Worm (Caenorhabditis elegans): ENCODE results near the gene ttr-19.

- TF ChIP-seq nhr-237 (tag; optimal IDR thresholded peaks at IDR 0.05) (no peak), ztf-11 (tag; optimal IDR thresholded peaks at IDR 0.05) (no peak), ZK546.5 (tag; optimal IDR thresholded peaks at IDR 0.05) (no peak), F13H6.1 (tag; optimal IDR thresholded peaks at IDR 0.05) (no peak), nhr-12 (tag; optimal IDR thresholded peaks at IDR 0.05) (no peak), lin-39 (tag; optimal IDR thresholded peaks at IDR 0.05) (no peak), nhr-77 (tag; optimal IDR thresholded peaks at IDR 0.05) (no peak), skn-1 (tag; optimal IDR thresholded peaks at IDR 0.05) (no peak), lin-11 (tag; optimal IDR thresholded peaks at IDR 0.05) (peak; percentile 64), mdl-1 (tag; optimal IDR thresholded peaks at IDR 0.05) (no peak), nhr-25 (tag; optimal IDR thresholded peaks at IDR 0.05) (no peak), ama-1 (optimal IDR thresholded peaks at IDR 0.05) (peak; percentile 29)
Observed at ce11 chrV:10238665-10239064, 11.4 kb upstream of the ttr-19 start, which contains the start of gene fubl-1.
